Fruit fly (Drosophila melanogaster) whole organism, pupa: ENCODE results near the gene CG7102.

Experiments used
- CG34367 ChIP-seq: fragments of 200-800 bp; sonication (Bioruptor generic); optimal IDR thresholded peaks from 2 replicates; lab custom pipeline; 2018; ENCODE audit warnings: missing biosample characterization, mild to moderate bottlenecking, missing genetic modification characterization
- CG8159 ChIP-seq: fragments of 200-800 bp; sonication (Bioruptor generic); optimal IDR thresholded peaks from 3 replicates; lab custom pipeline; 2018; ENCODE audit warnings: missing biosample characterization, mild to moderate bottlenecking, missing genetic modification characterization, moderate library complexity
- CG9948 ChIP-seq: fragments of 200-800 bp; sonication (Bioruptor generic); optimal IDR thresholded peaks from 2 replicates; lab custom pipeline; 2018; ENCODE audit warnings: missing biosample characterization, mild to moderate bottlenecking, missing genetic modification characterization, moderate library complexity
- EcR ChIP-seq: fragments of 200-800 bp; sonication (Bioruptor generic); optimal IDR thresholded peaks from 3 replicates; lab custom pipeline; 2019; ENCODE audit warnings: missing biosample characterization, missing genetic modification characterization, mild to moderate bottlenecking, moderate library complexity, missing genetic modification reagents
- Pif1B ChIP-seq: fragments of 200-800 bp; sonication (Bioruptor generic); optimal IDR thresholded peaks from 3 replicates; lab custom pipeline; 2016; ENCODE audit warnings: missing biosample characterization, missing genetic modification characterization

DNA sequence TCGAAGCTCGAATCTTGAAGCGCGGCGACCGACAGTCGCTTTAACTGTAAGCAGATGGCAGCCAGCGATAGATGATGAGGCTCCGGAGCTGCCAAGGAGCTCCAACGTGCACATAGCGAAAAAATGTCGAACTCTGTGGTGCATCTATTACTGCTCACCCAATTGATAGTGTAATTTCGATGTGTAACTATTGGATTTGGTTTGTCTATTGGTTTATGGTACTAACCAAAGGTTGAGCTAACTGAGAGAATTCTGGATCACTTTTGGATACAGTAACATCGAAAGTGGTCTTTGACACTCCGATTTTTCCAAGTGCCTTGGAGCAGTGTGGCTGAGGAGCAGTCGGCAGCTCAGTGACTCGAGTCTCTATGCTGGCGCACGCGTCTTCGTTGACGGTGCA is 11.3 kb upstream of the CG7102 start:
- TF ChIP-seq CG8159 (tag; lab: Kevin White, UChicago) (peak; percentile 85), EcR (GFP tag; lab: Kevin White, UChicago) (no peak), CG9948 (tag; lab: Kevin White, UChicago) (peak; percentile 86), Pif1B (GFP tag; lab: Kevin White, UChicago) (peak; percentile 49), CG34367 (tag; lab: Kevin White, UChicago) (peak; percentile 86)
